Fruit fly (Drosophila melanogaster) whole organism, embryonic: ENCODE measurements around the gene Alg7.

Source experiments
- Adf1 ChIP-seq: fragments of 200-800 bp; sonication (Bioruptor generic); IDR thresholded peaks from 2 replicates; pipeline ENCODE4 v1.3.6; 2022; ENCODE audit warnings: missing biosample characterization, missing genetic modification characterization
- Aef1 ChIP-seq: fragments of 200-800 bp; sonication (Bioruptor generic); IDR thresholded peaks from 3 replicates; pipeline ENCODE4 v1.3.6; 2022; ENCODE audit warnings: missing biosample characterization, missing genetic modification characterization
- Bdp1 ChIP-seq: fragments of 200-800 bp; sonication (Bioruptor generic); optimal IDR thresholded peaks from 3 replicates; lab custom pipeline; 2016; ENCODE audit warnings: missing biosample characterization, missing genetic modification characterization
- Bgb ChIP-seq: fragments of 200-800 bp; sonication (Bioruptor generic); IDR thresholded peaks from 2 replicates; pipeline ENCODE4 v1.3.6; 2022; ENCODE audit warnings: missing biosample characterization, missing genetic modification characterization; ENCODE audit not compliant: partially characterized antibody
- CG10321 ChIP-seq: fragments of 200-800 bp; sonication (Bioruptor generic); IDR thresholded peaks from 2 replicates; pipeline ENCODE4 v1.3.6; 2022; ENCODE audit warnings: missing biosample characterization, missing genetic modification characterization
- CG10565 ChIP-seq: fragments of 200-800 bp; sonication (Bioruptor generic); optimal IDR thresholded peaks from 3 replicates; lab custom pipeline; 2016; ENCODE audit warnings: missing biosample characterization, mild to moderate bottlenecking, missing genetic modification characterization
- CG10979 ChIP-seq: fragments of 200-800 bp; sonication (Bioruptor generic); optimal IDR thresholded peaks from 2 replicates; lab custom pipeline; 2018; ENCODE audit warnings: missing biosample characterization, mild to moderate bottlenecking, missing genetic modification characterization, moderate library complexity
- CG11695 ChIP-seq: fragments of 200-800 bp; sonication (Bioruptor generic); IDR thresholded peaks from 3 replicates; pipeline ENCODE4 v1.3.6; 2022; ENCODE audit warnings: missing biosample characterization, missing genetic modification characterization
- CG12659 ChIP-seq: fragments of 200-800 bp; sonication (Bioruptor generic); optimal IDR thresholded peaks from 3 replicates; lab custom pipeline; 2017; ENCODE audit warnings: mild to moderate bottlenecking, missing biosample characterization, missing genetic modification reagents, missing genetic modification characterization
- CG13775 ChIP-seq: fragments of 200-800 bp; sonication (Bioruptor generic); optimal IDR thresholded peaks from 3 replicates; lab custom pipeline; 2017; ENCODE audit warnings: missing biosample characterization, mild to moderate bottlenecking, missing genetic modification characterization
- CG15011 ChIP-seq: fragments of 200-800 bp; sonication (Bioruptor generic); optimal IDR thresholded peaks from 3 replicates; lab custom pipeline; 2018; ENCODE audit warnings: missing biosample characterization, mild to moderate bottlenecking, missing genetic modification characterization
- CG18476 ChIP-seq: fragments of 200-800 bp; sonication (Bioruptor generic); optimal IDR thresholded peaks from 2 replicates; lab custom pipeline; 2016; ENCODE audit warnings: missing biosample characterization, mild to moderate bottlenecking, missing genetic modification characterization
- CG2712 ChIP-seq: fragments of 200-800 bp; optimal IDR thresholded peaks from 3 replicates; lab custom pipeline; 2019; ENCODE audit warnings: missing biosample characterization, mild to moderate bottlenecking, missing genetic modification characterization, moderate library complexity
- CG31441 ChIP-seq: fragments of 200-800 bp; sonication (Bioruptor generic); IDR thresholded peaks from 2 replicates; pipeline ENCODE4 v1.3.6; 2022; ENCODE audit warnings: missing biosample characterization, missing genetic modification characterization
- CG6854 ChIP-seq: fragments of 200-800 bp; sonication (Bioruptor generic); optimal IDR thresholded peaks from 3 replicates; lab custom pipeline; 2017; ENCODE audit warnings: missing biosample characterization, mild to moderate bottlenecking, missing genetic modification characterization
- CG8359 ChIP-seq: fragments of 200-800 bp; sonication (Bioruptor generic); optimal IDR thresholded peaks from 2 replicates; lab custom pipeline; 2017; ENCODE audit warnings: missing biosample characterization, mild to moderate bottlenecking, missing genetic modification characterization, borderline replicate concordance
- CG8924 ChIP-seq: fragments of 200-800 bp; optimal IDR thresholded peaks from 3 replicates; lab custom pipeline; 2019; ENCODE audit warnings: missing biosample characterization, mild to moderate bottlenecking, missing genetic modification characterization, moderate library complexity
- CG9437 ChIP-seq: fragments of 200-800 bp; sonication (Bioruptor generic); optimal IDR thresholded peaks from 2 replicates; lab custom pipeline; 2018; ENCODE audit warnings: missing biosample characterization, mild to moderate bottlenecking, missing genetic modification characterization
- CG9817 ChIP-seq: fragments of 200-800 bp; sonication (Bioruptor generic); optimal IDR thresholded peaks from 2 replicates; lab custom pipeline; 2018; ENCODE audit warnings: missing biosample characterization, mild to moderate bottlenecking, missing genetic modification characterization, moderate library complexity
- CoRest ChIP-seq: fragments of 200-800 bp; sonication (Bioruptor generic); optimal IDR thresholded peaks from 3 replicates; lab custom pipeline; 2018; ENCODE audit warnings: missing biosample characterization, mild to moderate bottlenecking, missing genetic modification characterization, moderate library complexity
- Dref ChIP-seq: fragments of 200-800 bp; sonication (Bioruptor generic); IDR thresholded peaks from 2 replicates; pipeline ENCODE4 v1.3.6; 2022; ENCODE audit warnings: missing biosample characterization, missing genetic modification characterization
- Ets65A ChIP-seq: fragments of 200-800 bp; sonication (Bioruptor generic); peaks from one replicate; lab custom pipeline; 2016; ENCODE audit warnings: missing biosample characterization, missing genetic modification characterization
- Fer3 ChIP-seq: fragments of 200-800 bp; sonication (Bioruptor generic); optimal IDR thresholded peaks from 2 replicates; lab custom pipeline; 2018; ENCODE audit warnings: missing biosample characterization, mild to moderate bottlenecking, missing genetic modification characterization, moderate library complexity
- HLH54F ChIP-seq: fragments of 200-800 bp; sonication (Bioruptor generic); optimal IDR thresholded peaks from 3 replicates; lab custom pipeline; 2016; ENCODE audit warnings: missing biosample characterization, missing genetic modification characterization
- HLHmδ ChIP-seq: fragments of 200-800 bp; sonication (Bioruptor generic); optimal IDR thresholded peaks from 2 replicates; lab custom pipeline; 2018; ENCODE audit warnings: missing biosample characterization, mild to moderate bottlenecking, missing genetic modification characterization, moderate library complexity
- Hmx ChIP-seq: fragments of 200-800 bp; sonication (Bioruptor generic); optimal IDR thresholded peaks from 2 replicates; lab custom pipeline; 2016; ENCODE audit warnings: missing biosample characterization, missing genetic modification characterization
- Hr78 ChIP-seq, 2 experiments: fragments of 200-800 bp in 1 of 2; fragments of >200 bp in 1 of 2; sonication (Bioruptor generic) in 1 of 2; optimal IDR thresholded peaks; 2 replicates each; lab custom pipeline; 2017 to 2019; ENCODE audit warnings: missing biosample characterization in 2 of 2, missing genetic modification characterization in 2 of 2, mild to moderate bottlenecking in 1 of 2, moderate library complexity in 1 of 2
- NC2β ChIP-seq: fragments of 200-800 bp; sonication (Bioruptor generic); optimal IDR thresholded peaks from 2 replicates; lab custom pipeline; 2016; ENCODE audit warnings: missing biosample characterization, missing genetic modification characterization
- Rfx ChIP-seq: fragments of 200-800 bp; sonication (Bioruptor generic); IDR thresholded peaks from 2 replicates; pipeline ENCODE4 v1.3.6; 2022; ENCODE audit warnings: missing biosample characterization, missing genetic modification characterization
- Taf1 ChIP-seq: fragments of 200-800 bp; sonication (Bioruptor generic); IDR thresholded peaks from 2 replicates; pipeline ENCODE4 v1.3.6; 2022; ENCODE audit warnings: missing biosample characterization, missing genetic modification characterization
- Vsx1 ChIP-seq: fragments of 200-800 bp; sonication (Bioruptor generic); optimal IDR thresholded peaks from 2 replicates; lab custom pipeline; 2017; ENCODE audit warnings: missing biosample characterization, mild to moderate bottlenecking, missing genetic modification characterization, missing genetic modification reagents
- bcd ChIP-seq: fragments of 200-800 bp; sonication (Bioruptor generic); optimal IDR thresholded peaks from 2 replicates; lab custom pipeline; 2017; ENCODE audit warnings: missing biosample characterization, mild to moderate bottlenecking, missing genetic modification characterization
- exex ChIP-seq: fragments of 200-800 bp; sonication (Bioruptor generic); optimal IDR thresholded peaks from 4 replicates; lab custom pipeline; 2018; ENCODE audit warnings: missing biosample characterization, mild to moderate bottlenecking, missing genetic modification characterization, moderate library complexity
- fd102C ChIP-seq: fragments of 200-800 bp; sonication (Bioruptor generic); optimal IDR thresholded peaks from 2 replicates; lab custom pipeline; 2018; ENCODE audit warnings: missing biosample characterization, mild to moderate bottlenecking, missing genetic modification characterization, moderate library complexity
- gcm2 ChIP-seq: fragments of 200-800 bp; sonication (Bioruptor generic); optimal IDR thresholded peaks from 2 replicates; lab custom pipeline; 2016; ENCODE audit warnings: missing biosample characterization, missing genetic modification characterization
- gem ChIP-seq: fragments of 200-800 bp; sonication (Bioruptor generic); optimal IDR thresholded peaks from 2 replicates; lab custom pipeline; 2019; ENCODE audit warnings: missing biosample characterization, mild to moderate bottlenecking, missing genetic modification characterization, moderate library complexity
- grau ChIP-seq: fragments of 200-800 bp; optimal IDR thresholded peaks from 3 replicates; lab custom pipeline; 2019; ENCODE audit warnings: missing biosample characterization, mild to moderate bottlenecking, missing genetic modification characterization, moderate library complexity
- jing ChIP-seq: fragments of 200-800 bp; sonication (Bioruptor generic); optimal IDR thresholded peaks from 2 replicates; lab custom pipeline; 2018; ENCODE audit warnings: missing biosample characterization, mild to moderate bottlenecking, missing genetic modification characterization
- lbe ChIP-seq: fragments of 200-800 bp; sonication (Bioruptor generic); optimal IDR thresholded peaks from 2 replicates; lab custom pipeline; 2016; ENCODE audit warnings: missing biosample characterization, mild to moderate bottlenecking, missing genetic modification characterization
- nmo ChIP-seq: fragments of 200-800 bp; sonication (Bioruptor generic); optimal IDR thresholded peaks from 2 replicates; lab custom pipeline; 2018; ENCODE audit warnings: missing biosample characterization, mild to moderate bottlenecking, missing genetic modification characterization, moderate library complexity
- odd ChIP-seq: fragments of 200-800 bp; sonication (Bioruptor generic); optimal IDR thresholded peaks from 2 replicates; lab custom pipeline; 2017; ENCODE audit warnings: missing biosample characterization, mild to moderate bottlenecking, missing genetic modification characterization
- pho ChIP-seq: fragments of 200-800 bp; sonication (Bioruptor generic); optimal IDR thresholded peaks from 2 replicates; lab custom pipeline; 2016; ENCODE audit warnings: missing biosample characterization, missing genetic modification characterization
- pzg ChIP-seq: fragments of 200-800 bp; sonication (Bioruptor generic); optimal IDR thresholded peaks from 3 replicates; lab custom pipeline; 2018; ENCODE audit warnings: missing biosample characterization, mild to moderate bottlenecking, missing genetic modification characterization, moderate library complexity
- row ChIP-seq: fragments of 200-800 bp; sonication (Bioruptor generic); IDR thresholded peaks from 3 replicates; pipeline ENCODE4 v1.3.6; 2022; ENCODE audit warnings: missing biosample characterization, missing genetic modification characterization
- schlank ChIP-seq: fragments of 200-800 bp; sonication (Bioruptor generic); optimal IDR thresholded peaks from 2 replicates; lab custom pipeline; 2018; ENCODE audit warnings: missing biosample characterization, mild to moderate bottlenecking, missing genetic modification characterization
- sens ChIP-seq: fragments of 200-800 bp; sonication (Bioruptor generic); peaks from one replicate; lab custom pipeline; 2016; ENCODE audit warnings: missing biosample characterization, missing genetic modification characterization
- sug ChIP-seq: fragments of 200-800 bp; optimal IDR thresholded peaks from 2 replicates; lab custom pipeline; 2019; ENCODE audit warnings: missing biosample characterization, mild to moderate bottlenecking, missing genetic modification characterization, moderate library complexity
- toy ChIP-seq: fragments of 200-800 bp; sonication (Bioruptor generic); IDR thresholded peaks from 2 replicates; pipeline ENCODE4 v1.3.6; 2022; ENCODE audit warnings: missing biosample characterization, missing genetic modification characterization

Gene Alg7

dm6 chr2L:13142803-13143202, 36.2 kb upstream of the Alg7 start, which contains the start of gene CG9928:
Gene CG9928 (minus strand): TSS chr2L:13142903.
- TF ChIP-seq grau (tag; lab: Kevin White, UChicago) (no peak), Bgb (no peak), Ets65A (GFP tag; lab: Kevin White, UChicago) (peak; percentile 16), schlank (tag; lab: Kevin White, UChicago) (no peak)

dm6 chr2L:13143522-13143921, 35.5 kb upstream of the Alg7 start, which contains the start of gene CG16978:
Gene CG16978 (minus strand): TSS chr2L:13143622.
- TF ChIP-seq gcm2 (GFP tag; lab: Kevin White, UChicago) (no peak), CG10321 (GFP tag; lab: Robert Waterston, UW) (no peak), CG8924 (tag; lab: Kevin White, UChicago) (no peak), lbe (GFP tag; lab: Kevin White, UChicago) (no peak), NC2β (GFP tag; lab: Kevin White, UChicago) (no peak), jing (GFP tag; lab: Kevin White, UChicago) (no peak), pzg (GFP tag; lab: Kevin White, UChicago) (no peak), CG12659 (GFP tag; lab: Kevin White, UChicago) (no peak), HLH54F (GFP tag; lab: Kevin White, UChicago) (no peak), odd (no peak), CG10979 (no peak), CG15011 (no peak), bcd (GFP tag; lab: Kevin White, UChicago) (no peak), gem (tag; lab: Kevin White, UChicago) (no peak), CG13775 (GFP tag; lab: Kevin White, UChicago) (no peak), exex (no peak), pho (GFP tag; lab: Kevin White, UChicago) (no peak), CG9817 (no peak), toy (GFP tag; lab: Robert Waterston, UW) (no peak), Vsx1 (no peak)

dm6 chr2L:13145035-13145683, 33.9 kb upstream of the Alg7 start:
- peak; percentile 81 for TF ChIP-seq sens
- TF ChIP-seq Hr78 (GFP tag; optimal IDR thresholded peaks at IDR 0.05; lab: Kevin White, UChicago), result peak in 1 of 2 experiments; percentile 17
- TF ChIP-seq CG9437, result peak; percentile 41
- TF ChIP-seq CG11695 (GFP tag; lab: Robert Waterston, UW), result peak; percentile 86
- TF ChIP-seq row (GFP tag; lab: Robert Waterston, UW), result peak; percentile 88
- TF ChIP-seq Taf1 (GFP tag; lab: Robert Waterston, UW), result 0 out of 2 replicates have a peak, but pooled peaks have one; percentile 39
- no peak for TF ChIP-seq fd102C (GFP tag; lab: Kevin White, UChicago)
- TF ChIP-seq CG13775 (GFP tag; lab: Kevin White, UChicago), result peak; percentile 59
- no peak for TF ChIP-seq HLHmδ (GFP tag; lab: Kevin White, UChicago)
- peak; percentile 71 for TF ChIP-seq sug (tag; lab: Kevin White, UChicago)
- TF ChIP-seq nmo (GFP tag; lab: Kevin White, UChicago), result peak; percentile 78
- TF ChIP-seq CG31441 (GFP tag; lab: Robert Waterston, UW), result peak; percentile 74
- no peak for TF ChIP-seq Dref (GFP tag; lab: Robert Waterston, UW)
- peak; percentile 87 for TF ChIP-seq CoRest
- TF ChIP-seq CG10565 (GFP tag; lab: Kevin White, UChicago), result no peak
- peak; percentile 78 for TF ChIP-seq Aef1 (GFP tag; lab: Robert Waterston, UW)
- no peak for TF ChIP-seq Bdp1 (GFP tag; lab: Kevin White, UChicago)
- TF ChIP-seq CG2712, result peak; percentile 69
- TF ChIP-seq Adf1 (GFP tag; lab: Robert Waterston, UW), result peak; percentile 70
- peak; percentile 4 for TF ChIP-seq Hmx (GFP tag; lab: Kevin White, UChicago)
- peak; percentile 93 for TF ChIP-seq Rfx (GFP tag; lab: Robert Waterston, UW)
- peak; percentile 60 for TF ChIP-seq CG18476 (GFP tag; lab: Kevin White, UChicago)
- TF ChIP-seq Fer3, result peak; percentile 87
- TF ChIP-seq CG6854 (GFP tag; lab: Kevin White, UChicago), result peak; percentile 76
- TF ChIP-seq CG8359 (GFP tag; lab: Kevin White, UChicago), result no peak
